Worm (Caenorhabditis elegans): ENCODE results near the gene T04C12.33.

ce11 chrV:11029309-11029708, 22.7 kb upstream of the T04C12.33 start:
- TF ChIP-seq aly-2 (tag; optimal IDR thresholded peaks at IDR 0.05) (no peak), ceh-16 (tag; optimal IDR thresholded peaks at IDR 0.05) (no peak), Y55F3AM.14 (GFP tag; optimal IDR thresholded peaks at IDR 0.05) (no peak), unc-62 (GFP tag; optimal IDR thresholded peaks at IDR 0.05) (no peak), ztf-11 (tag; optimal IDR thresholded peaks at IDR 0.05) (no peak)

Measured in whole organism, L2 larva.